Worm (Caenorhabditis elegans) whole organism, L4 larva: ENCODE measurements around the gene nlp-78.

Source experiments
- fkh-10 ChIP-seq: fragments of 150-350 bp; optimal IDR thresholded peaks from 2 replicates; lab custom pipeline; 2014; ENCODE audit warnings: missing biosample characterization, missing genetic modification reagents, missing genetic modification characterization
- jun-1 ChIP-seq: fragments of 150-350 bp; optimal IDR thresholded peaks from 2 replicates; lab custom pipeline; 2014; ENCODE audit warnings: missing biosample characterization, missing genetic modification reagents, missing genetic modification characterization

ce11 chrII:9167730-9168129, 31.8 kb downstream of the nlp-78 start, which contains the start of gene T23G7.3:
- TF ChIP-seq fkh-10 (GFP tag; lab: Kevin White, UChicago) (no peak), jun-1 (tag; lab: Kevin White, UChicago) (no peak)
